Worm (Caenorhabditis elegans): ENCODE measurements around the gene C50D2.6.

DNA sequence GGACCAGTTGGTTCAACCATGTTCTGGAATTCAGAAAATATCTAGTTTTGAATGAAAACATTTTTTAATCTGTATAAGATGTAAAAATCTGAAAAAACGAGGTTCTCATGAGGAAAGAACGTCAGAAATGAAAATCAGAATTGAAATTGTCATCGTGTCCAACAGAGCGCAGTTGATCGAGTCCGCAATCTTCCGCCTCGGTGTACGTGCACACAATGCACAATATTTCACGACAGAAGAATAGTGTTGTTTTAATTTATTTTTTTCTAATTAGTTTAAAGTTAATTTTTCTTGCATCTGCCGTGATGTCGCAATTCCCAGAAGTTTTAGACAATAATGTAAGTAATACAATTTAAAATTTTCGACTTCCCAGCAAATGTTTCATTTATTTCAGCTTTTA is 40.6 kb upstream of the C50D2.6 start, which contains the start of gene nfyc-1:
- TF ChIP-seq ref-1 (GFP tag; conservative IDR thresholded peaks at IDR 0.05) = no peak
- TF ChIP-seq cog-1 (tag; optimal IDR thresholded peaks at IDR 0.05) = no peak
- no peak for TF ChIP-seq tab-1 (GFP tag; IDR thresholded peaks at IDR 0.05)
- TF ChIP-seq ztf-29 (GFP tag; IDR thresholded peaks at IDR 0.05) = no peak
- no peak for TF ChIP-seq flt-1 (GFP tag; IDR thresholded peaks at IDR 0.05)
- no peak for TF ChIP-seq T22C8.4 (GFP tag; IDR thresholded peaks at IDR 0.05)
- TF ChIP-seq med-1 (GFP tag; optimal IDR thresholded peaks at IDR 0.05; ENCODE audit: insufficient read depth) = no peak

Data from whole organism, midembryonic.